Worm (Caenorhabditis elegans): Measurements from ENCODE around the gene T04F3.5.

Gene T04F3.5

DNA sequence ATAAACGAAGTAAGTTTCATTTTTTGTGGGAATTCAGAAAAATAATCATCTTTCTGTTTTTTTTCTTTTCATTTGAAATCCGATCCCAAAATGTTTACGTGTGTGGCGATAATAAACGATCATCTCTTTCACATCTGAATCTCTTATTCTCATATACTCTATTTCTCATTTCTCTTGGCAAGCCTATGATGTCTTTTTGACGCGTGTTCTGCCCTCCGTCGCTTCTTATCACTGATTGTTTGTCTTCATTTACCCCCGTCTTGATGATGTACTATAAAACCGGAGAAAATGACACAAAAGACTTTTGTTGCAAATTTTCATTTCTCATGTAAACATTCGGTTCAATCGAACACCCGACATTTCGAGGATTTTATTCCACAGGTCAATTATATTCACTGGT, 17.4 kb downstream of the T04F3.5 start (continued):
- TF ChIP-seq nhr-77 (tag; optimal IDR thresholded peaks at IDR 0.05) = no peak
- no peak for TF ChIP-seq nhr-6 (tag; optimal IDR thresholded peaks at IDR 0.05)
- TF ChIP-seq skn-1 (tag; optimal IDR thresholded peaks at IDR 0.05) = no peak
- TF ChIP-seq mxl-3 (GFP tag; optimal IDR thresholded peaks at IDR 0.05) = peak; percentile 61
- TF ChIP-seq aha-1 (tag) = no peak
- no peak for TF ChIP-seq Y48G9A.11 (GFP tag; IDR thresholded peaks at IDR 0.05)
- TF ChIP-seq lin-39 (tag; optimal IDR thresholded peaks at IDR 0.05) = no peak
- TF ChIP-seq mxl-2 (GFP tag; conservative IDR thresholded peaks at IDR 0.05) = no peak
- TF ChIP-seq snpc-4 (tag; optimal IDR thresholded peaks at IDR 0.05) = no peak
- no peak for TF ChIP-seq zip-11 (GFP tag; IDR thresholded peaks at IDR 0.05)
- peak; percentile 14 for TF ChIP-seq nhr-11 (tag; optimal IDR thresholded peaks at IDR 0.05)
- TF ChIP-seq Y105C5A.15 (GFP tag; IDR thresholded peaks at IDR 0.05) = no peak
- no peak for TF ChIP-seq ceh-44 (GFP tag; IDR thresholded peaks at IDR 0.05)
- no peak for TF ChIP-seq F44E2.7 (GFP tag; IDR thresholded peaks at IDR 0.05)
- no peak for TF ChIP-seq F49E8.2 (tag; optimal IDR thresholded peaks at IDR 0.05; ENCODE audit: borderline replicate concordance)
- no peak for TF ChIP-seq unc-39 (tag; optimal IDR thresholded peaks at IDR 0.05)
- no peak for TF ChIP-seq unc-62 (GFP tag; optimal IDR thresholded peaks at IDR 0.05 in 1 of 2)
- TF ChIP-seq unc-62 (tag; optimal IDR thresholded peaks at IDR 0.05) = no peak
- no peak for TF ChIP-seq lin-13 (GFP tag; optimal IDR thresholded peaks at IDR 0.05)
- TF ChIP-seq arid-1 (GFP tag; conservative IDR thresholded peaks at IDR 0.05) = no peak
- no peak for TF ChIP-seq aly-2 (tag; optimal IDR thresholded peaks at IDR 0.05)
- no peak for TF ChIP-seq ZK546.5 (tag; optimal IDR thresholded peaks at IDR 0.05)
- TF ChIP-seq ctbp-1 (GFP tag; IDR thresholded peaks at IDR 0.05) = no peak
- no peak for TF ChIP-seq Y5F2A.4 (GFP tag; optimal IDR thresholded peaks at IDR 0.05)
- TF ChIP-seq lim-7 (GFP tag; IDR thresholded peaks at IDR 0.05) = no peak
- no peak for TF ChIP-seq gei-8 (GFP tag; optimal IDR thresholded peaks at IDR 0.05)
- no peak for TF ChIP-seq D1046.2 (GFP tag; IDR thresholded peaks at IDR 0.05)
- no peak for TF ChIP-seq R02D3.7 (tag; optimal IDR thresholded peaks at IDR 0.05)
- TF ChIP-seq nhr-25 (tag; optimal IDR thresholded peaks at IDR 0.05; ENCODE audit: borderline replicate concordance, insufficient read depth) = no peak
- peak; percentile 72 for TF ChIP-seq pqm-1 (tag; optimal IDR thresholded peaks at IDR 0.05)
- no peak for TF ChIP-seq spr-1 (tag; optimal IDR thresholded peaks at IDR 0.05)

DNA sequence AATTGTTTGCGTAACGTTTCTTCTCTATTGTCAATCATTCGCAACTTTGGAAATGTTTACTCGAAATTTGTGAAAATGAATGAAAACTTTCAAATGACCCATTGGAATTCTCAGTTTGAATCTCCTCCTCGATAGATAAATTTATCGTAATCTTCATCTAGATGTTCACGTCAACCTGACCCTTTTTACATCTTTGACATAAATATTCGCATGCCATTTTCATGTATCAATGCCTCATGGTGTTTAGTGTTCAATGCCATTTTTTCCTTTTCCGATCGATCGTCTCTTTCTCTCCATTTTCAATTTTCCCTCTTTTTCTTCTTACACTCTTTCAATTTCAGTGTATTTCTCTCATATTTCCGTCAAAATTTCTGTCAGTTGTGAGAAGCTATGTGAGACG, 18.8 kb downstream of the T04F3.5 start:
- TF ChIP-seq zip-2 (tag; optimal IDR thresholded peaks at IDR 0.05) (no peak), aha-1 (tag) (no peak), egl-43 (GFP tag; IDR thresholded peaks at IDR 0.05) (no peak), F44E2.7 (GFP tag; IDR thresholded peaks at IDR 0.05) (no peak), arid-1 (GFP tag; conservative IDR thresholded peaks at IDR 0.05) (no peak), ceh-82 (tag; optimal IDR thresholded peaks at IDR 0.05) (no peak), hlh-30 (tag; optimal IDR thresholded peaks at IDR 0.05; ENCODE audit: insufficient read depth) (peak; percentile 6)

DNA sequence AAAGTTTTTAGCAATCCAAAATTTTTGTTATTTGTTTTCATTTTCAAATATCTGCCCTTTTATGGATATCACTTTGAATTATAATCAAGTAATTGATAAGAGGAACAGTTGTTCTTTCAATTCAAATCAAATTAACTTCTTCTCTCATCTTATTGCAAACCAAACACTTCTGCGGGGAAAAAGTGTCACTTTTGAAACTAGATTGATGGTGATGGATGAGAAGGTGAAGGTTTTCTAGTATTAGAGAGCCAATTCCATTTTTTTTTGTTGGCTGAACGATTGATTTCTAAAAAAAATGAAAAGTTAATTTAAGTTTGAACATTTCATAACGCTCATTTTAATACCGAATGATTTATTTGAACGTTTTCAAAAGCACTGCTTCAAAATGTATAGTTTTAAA, 19.3 kb downstream of the T04F3.5 start:
- TF ChIP-seq Y48G9A.11 (GFP tag; IDR thresholded peaks at IDR 0.05) = no peak
- no peak for TF ChIP-seq D1046.2 (GFP tag; IDR thresholded peaks at IDR 0.05)
- peak in 1 of 2 experiments; percentile 19 for TF ChIP-seq lsy-2 (tag; optimal IDR thresholded peaks at IDR 0.05)
- TF ChIP-seq unc-62 (GFP tag; optimal IDR thresholded peaks at IDR 0.05 in 1 of 2) = peak in 1 of 2 experiments; percentile 97
- no peak for TF ChIP-seq unc-62 (tag; optimal IDR thresholded peaks at IDR 0.05)
- no peak for TF ChIP-seq Y5F2A.4 (GFP tag; optimal IDR thresholded peaks at IDR 0.05)
- TF ChIP-seq nhr-25 (tag; optimal IDR thresholded peaks at IDR 0.05; ENCODE audit: borderline replicate concordance, insufficient read depth) = no peak
- TF ChIP-seq ztf-11 (tag; optimal IDR thresholded peaks at IDR 0.05) = no peak
- peak; percentile 15 for TF ChIP-seq nhr-28 (tag; optimal IDR thresholded peaks at IDR 0.05)
- 0 out of 2 replicates have a peak, but pooled peaks have one; percentile 57 for TF ChIP-seq ceh-20 (GFP tag; IDR thresholded peaks at IDR 0.05)
